Worm (Caenorhabditis elegans) whole organism, midembryonic: ENCODE results near the gene Y5H2A.1.

Experiments used
- T22C8.4 ChIP-seq: fragments of 200-800 bp; sonication (Bioruptor generic); IDR thresholded peaks from 2 replicates; pipeline ENCODE4 v1.3.6; 2022; ENCODE audit warnings: missing genetic modification characterization, missing compliant biosample characterization
- med-1 ChIP-seq: sonication (generic microtip); optimal IDR thresholded peaks from 2 replicates; lab custom pipeline; 2017; ENCODE audit warnings: missing genetic modification characterization, mild to moderate bottlenecking, missing compliant biosample characterization, antibody characterized with exemption, missing genetic modification reagents; ENCODE audit not compliant: insufficient read depth

ce11 chrV:2251774-2252173, 19.9 kb downstream of the Y5H2A.1 start:
- no peak for TF ChIP-seq T22C8.4
- TF ChIP-seq med-1 (GFP tag; lab: Kevin White, UChicago): no peak
